Fruit fly (Drosophila melanogaster): ENCODE results near the gene CG10376.

DNA sequence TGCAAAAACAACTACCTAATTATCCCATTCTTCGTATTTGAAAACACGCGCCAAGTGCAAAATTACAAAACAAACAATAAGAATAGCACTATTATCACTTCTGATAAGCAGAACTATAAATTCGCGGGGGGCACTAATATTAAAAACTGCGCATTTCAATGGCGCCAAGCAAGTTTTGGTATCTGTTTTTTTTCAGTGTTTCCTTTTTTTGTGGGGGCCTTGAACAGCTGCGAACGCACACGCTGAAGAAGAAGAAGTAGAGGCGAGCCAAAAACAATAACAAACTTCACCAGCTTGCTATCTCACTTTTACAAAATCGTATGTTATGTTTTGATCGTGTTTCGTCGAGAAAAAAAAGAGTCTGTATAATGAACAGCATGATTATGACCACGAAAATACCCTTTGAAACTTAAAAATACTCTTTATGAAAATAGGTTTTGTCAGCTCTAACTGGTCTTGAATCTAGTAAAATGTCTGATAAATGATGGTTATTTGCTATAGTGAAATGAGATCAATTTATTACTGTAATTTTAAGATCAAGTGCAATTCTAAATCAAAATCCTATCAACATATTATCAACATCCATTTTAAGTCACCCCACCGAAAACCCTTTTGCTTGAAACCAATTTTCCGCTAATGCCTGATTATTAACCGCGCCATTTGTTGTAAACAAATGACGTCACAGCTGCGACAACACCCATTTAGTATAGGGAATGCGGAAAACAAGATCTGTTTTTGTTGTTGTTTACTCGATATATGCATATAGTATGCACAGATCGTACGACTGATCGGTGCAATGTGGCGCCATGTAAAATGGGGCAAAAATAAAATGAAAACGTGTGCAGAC lies 8.8 kb downstream of the CG10376 start:
- peak; percentile 43 for TF ChIP-seq CG7101 (tag; optimal IDR thresholded peaks at IDR 0.05)
- TF ChIP-seq ovo (GFP tag; optimal IDR thresholded peaks at IDR 0.05): no peak
- TF ChIP-seq Clk (GFP tag; optimal IDR thresholded peaks at IDR 0.05): peak; percentile 6
- peak; percentile 38 for TF ChIP-seq CG11617 (GFP tag; optimal IDR thresholded peaks at IDR 0.05)
- peak; percentile 98 for TF ChIP-seq kay (GFP tag; ENCODE audit: borderline replicate concordance)
- TF ChIP-seq CG12768 (GFP tag; optimal IDR thresholded peaks at IDR 0.05): peak; percentile 54
- TF ChIP-seq cnc (optimal IDR thresholded peaks at IDR 0.05): no peak

All from whole organism, adult.